Worm (Caenorhabditis elegans) whole organism, late embryonic: Measurements from ENCODE around the gene shw-3.

Experiments
- C08G9.2 ChIP-seq: sonication (generic microtip); optimal IDR thresholded peaks from 2 replicates; lab custom pipeline; 2016; ENCODE audit warnings: mild to moderate bottlenecking, missing genetic modification characterization, moderate library complexity, missing compliant biosample characterization
- F13H6.1 ChIP-seq: sonication (generic microtip); optimal IDR thresholded peaks from 2 replicates; lab custom pipeline; 2016; ENCODE audit warnings: missing genetic modification characterization, missing compliant biosample characterization
- K02D7.2 ChIP-seq: sonication (generic microtip); optimal IDR thresholded peaks from 2 replicates; lab custom pipeline; 2017; ENCODE audit warnings: mild to moderate bottlenecking, missing genetic modification characterization, missing compliant biosample characterization
- T23F11.4 ChIP-seq: fragments of 200-800 bp; sonication (Bioruptor generic); optimal IDR thresholded peaks from 2 replicates; lab custom pipeline; 2018; ENCODE audit warnings: mild to moderate bottlenecking, missing genetic modification characterization, missing compliant biosample characterization
- ahr-1 ChIP-seq: sonication (generic microtip); optimal IDR thresholded peaks from 2 replicates; lab custom pipeline; 2016; ENCODE audit warnings: missing genetic modification characterization, missing compliant biosample characterization
- ama-1 ChIP-seq: fragments of 150-350 bp; optimal IDR thresholded peaks from 2 replicates; lab custom pipeline; 2014
- ceh-18 ChIP-seq: sonication (generic microtip); optimal IDR thresholded peaks from 2 replicates; lab custom pipeline; 2016; ENCODE audit warnings: missing genetic modification characterization, missing compliant biosample characterization
- ceh-19 ChIP-seq: fragments of 200-800 bp; sonication (Bioruptor generic); optimal IDR thresholded peaks from 2 replicates; lab custom pipeline; 2018; ENCODE audit warnings: mild to moderate bottlenecking, missing genetic modification characterization, missing compliant biosample characterization
- ceh-22 ChIP-seq: sonication (generic microtip); optimal IDR thresholded peaks from 2 replicates; lab custom pipeline; 2017; ENCODE audit warnings: missing biosample characterization, missing genetic modification characterization
- ceh-24 ChIP-seq: sonication (generic microtip); optimal IDR thresholded peaks from 2 replicates; lab custom pipeline; 2016; ENCODE audit warnings: mild to moderate bottlenecking, missing genetic modification characterization, missing compliant biosample characterization
- ceh-30 ChIP-seq: fragments of 150-350 bp; optimal IDR thresholded peaks from 2 replicates; lab custom pipeline; 2014; ENCODE audit warnings: missing biosample characterization, missing genetic modification characterization
- ceh-31 ChIP-seq: sonication (generic microtip); optimal IDR thresholded peaks from 2 replicates; lab custom pipeline; 2016; ENCODE audit warnings: missing genetic modification characterization, missing compliant biosample characterization
- ceh-34 ChIP-seq: sonication (generic microtip); optimal IDR thresholded peaks from 2 replicates; lab custom pipeline; 2016; ENCODE audit warnings: mild to moderate bottlenecking, missing genetic modification characterization, missing compliant biosample characterization
- ceh-45 ChIP-seq: fragments of 200-800 bp; sonication (Bioruptor generic); IDR thresholded peaks from 2 replicates; pipeline ENCODE4 v1.3.6; 2022; ENCODE audit warnings: missing genetic modification reagents, missing genetic modification characterization, missing compliant biosample characterization
- ceh-48 ChIP-seq: sonication (generic microtip); optimal IDR thresholded peaks from 2 replicates; lab custom pipeline; 2016; ENCODE audit warnings: missing genetic modification characterization, inconsistent platforms, missing compliant biosample characterization
- ceh-6 ChIP-seq: fragments of 200-800 bp; sonication (Bioruptor generic); optimal IDR thresholded peaks from 2 replicates; lab custom pipeline; 2018; ENCODE audit warnings: mild to moderate bottlenecking, missing genetic modification characterization, missing compliant biosample characterization
- ceh-9 ChIP-seq: sonication (generic microtip); optimal IDR thresholded peaks from 2 replicates; lab custom pipeline; 2016; ENCODE audit warnings: mild to moderate bottlenecking, missing genetic modification characterization, inconsistent platforms, missing compliant biosample characterization
- dmd-4 ChIP-seq: sonication (generic microtip); optimal IDR thresholded peaks from 2 replicates; lab custom pipeline; 2016; ENCODE audit warnings: borderline replicate concordance, missing genetic modification characterization, missing compliant biosample characterization
- dve-1 ChIP-seq: sonication (generic microtip); optimal IDR thresholded peaks from 2 replicates; lab custom pipeline; 2017; ENCODE audit warnings: antibody characterized with exemption, mild to moderate bottlenecking, missing genetic modification characterization, missing compliant biosample characterization
- elt-4 ChIP-seq: sonication (generic microtip); optimal IDR thresholded peaks from 2 replicates; lab custom pipeline; 2016; ENCODE audit warnings: missing genetic modification characterization, missing compliant biosample characterization
- eyg-1 ChIP-seq: sonication (generic microtip); optimal IDR thresholded peaks from 2 replicates; lab custom pipeline; 2016; ENCODE audit warnings: missing genotype, missing genetic modification characterization, missing compliant biosample characterization
- fax-1 ChIP-seq: sonication (generic microtip); optimal IDR thresholded peaks from 2 replicates; lab custom pipeline; 2016; ENCODE audit warnings: missing genotype, missing genetic modification characterization, missing compliant biosample characterization
- fkh-10 ChIP-seq: fragments of 150-350 bp; optimal IDR thresholded peaks from 2 replicates; lab custom pipeline; 2014; ENCODE audit warnings: missing biosample characterization, missing genetic modification reagents, missing genetic modification characterization
- fkh-6 ChIP-seq: sonication (generic microtip); optimal IDR thresholded peaks from 2 replicates; lab custom pipeline; 2016; ENCODE audit warnings: missing genetic modification characterization, missing compliant biosample characterization
- gmeb-2 ChIP-seq: sonication (generic microtip); optimal IDR thresholded peaks from 2 replicates; lab custom pipeline; 2016; ENCODE audit warnings: missing genetic modification characterization, inconsistent platforms, missing compliant biosample characterization
- hlh-13 ChIP-seq: fragments of 200-800 bp; sonication (Bioruptor generic); optimal IDR thresholded peaks from 2 replicates; lab custom pipeline; 2018; ENCODE audit warnings: mild to moderate bottlenecking, missing genetic modification characterization, missing compliant biosample characterization
- hlh-15 ChIP-seq: sonication (generic microtip); optimal IDR thresholded peaks from 2 replicates; lab custom pipeline; 2016; ENCODE audit warnings: missing genetic modification characterization, missing compliant biosample characterization
- hlh-30 ChIP-seq: sonication (generic microtip); optimal IDR thresholded peaks from 2 replicates; lab custom pipeline; 2017; ENCODE audit warnings: antibody characterized with exemption, missing genetic modification characterization, missing compliant biosample characterization; ENCODE audit not compliant: insufficient read depth
- hlh-6 ChIP-seq: sonication (generic microtip); optimal IDR thresholded peaks from 2 replicates; lab custom pipeline; 2016; ENCODE audit warnings: missing genotype, missing genetic modification characterization, missing compliant biosample characterization
- hlh-8 ChIP-seq: sonication (generic microtip); optimal IDR thresholded peaks from 2 replicates; lab custom pipeline; 2016; ENCODE audit warnings: missing genotype, missing genetic modification characterization, missing compliant biosample characterization
- lim-6 ChIP-seq: sonication (generic microtip); optimal IDR thresholded peaks from 2 replicates; lab custom pipeline; 2016; ENCODE audit warnings: missing genetic modification characterization, missing compliant biosample characterization
- lin-11 ChIP-seq: fragments of 200-800 bp; sonication (Bioruptor generic); optimal IDR thresholded peaks from 2 replicates; lab custom pipeline; 2018; ENCODE audit warnings: mild to moderate bottlenecking, missing genetic modification characterization, missing compliant biosample characterization
- nhr-11 ChIP-seq: fragments of 150-350 bp; optimal IDR thresholded peaks from 2 replicates; lab custom pipeline; 2014; ENCODE audit warnings: missing biosample characterization, missing genetic modification characterization
- nhr-232 ChIP-seq: sonication (generic microtip); optimal IDR thresholded peaks from 2 replicates; lab custom pipeline; 2016; ENCODE audit warnings: missing genetic modification characterization, missing compliant biosample characterization
- npax-4 ChIP-seq: sonication (generic microtip); optimal IDR thresholded peaks from 2 replicates; lab custom pipeline; 2016; ENCODE audit warnings: missing genetic modification characterization, missing compliant biosample characterization
- pat-9 ChIP-seq: fragments of 200-800 bp; sonication (Bioruptor generic); optimal IDR thresholded peaks from 2 replicates; lab custom pipeline; 2018; ENCODE audit warnings: mild to moderate bottlenecking, missing genetic modification characterization, moderate library complexity, missing compliant biosample characterization
- pha-2 ChIP-seq: sonication (generic microtip); optimal IDR thresholded peaks from 2 replicates; lab custom pipeline; 2017; ENCODE audit warnings: mild to moderate bottlenecking, missing genetic modification characterization, missing compliant biosample characterization
- pha-4 ChIP-seq: fragments of 150-350 bp; optimal IDR thresholded peaks from 2 replicates; lab custom pipeline; 2018; ENCODE audit warnings: missing biosample characterization, missing genetic modification reagents, missing genetic modification characterization
- pqm-1 ChIP-seq: sonication (generic microtip); optimal IDR thresholded peaks from 2 replicates; lab custom pipeline; 2016; ENCODE audit warnings: missing genetic modification characterization, missing compliant biosample characterization
- pros-1 ChIP-seq: fragments of 150-350 bp; optimal IDR thresholded peaks from 2 replicates; lab custom pipeline; 2014; ENCODE audit warnings: missing biosample characterization, missing genetic modification reagents, missing genetic modification characterization
- sdc-2 ChIP-seq: sonication (generic microtip); optimal IDR thresholded peaks from 2 replicates; lab custom pipeline; 2016; ENCODE audit warnings: missing genotype, missing genetic modification characterization, missing compliant biosample characterization
- sox-2 ChIP-seq: fragments of 200-800 bp; sonication (Bioruptor generic); IDR thresholded peaks from 2 replicates; pipeline ENCODE4 v1.3.6; 2022; ENCODE audit warnings: missing genetic modification reagents, missing genetic modification characterization, missing compliant biosample characterization
- sox-4 ChIP-seq: sonication (generic microtip); optimal IDR thresholded peaks from 2 replicates; lab custom pipeline; 2017; ENCODE audit warnings: mild to moderate bottlenecking, missing genetic modification characterization, inconsistent platforms, missing compliant biosample characterization
- syd-9 ChIP-seq: sonication (generic microtip); optimal IDR thresholded peaks from 2 replicates; lab custom pipeline; 2016; ENCODE audit warnings: mild to moderate bottlenecking, missing genetic modification characterization, moderate library complexity, missing compliant biosample characterization
- tbx-2 ChIP-seq: sonication (generic microtip); optimal IDR thresholded peaks from 2 replicates; lab custom pipeline; 2016; ENCODE audit warnings: missing genetic modification characterization, missing compliant biosample characterization
- tbx-7 ChIP-seq: sonication (generic microtip); optimal IDR thresholded peaks from 2 replicates; lab custom pipeline; 2016; ENCODE audit warnings: missing genotype, missing genetic modification characterization, missing compliant biosample characterization
- unc-55 ChIP-seq: sonication (generic microtip); optimal IDR thresholded peaks from 2 replicates; lab custom pipeline; 2017; ENCODE audit warnings: missing biosample characterization, missing genetic modification reagents, missing genetic modification characterization
- unc-86 ChIP-seq: sonication (generic microtip); optimal IDR thresholded peaks from 2 replicates; lab custom pipeline; 2016; ENCODE audit warnings: missing genetic modification characterization, missing compliant biosample characterization
- ztf-16 ChIP-seq: sonication (generic microtip); optimal IDR thresholded peaks from 2 replicates; lab custom pipeline; 2017; ENCODE audit warnings: missing genetic modification characterization, missing compliant biosample characterization

The shw-3 gene

ce11 chrV:13003378-13003777, 16.4 kb upstream of the shw-3 start (continued):
- TF ChIP-seq elt-4 (tag; lab: Kevin White, UChicago): no peak
- TF ChIP-seq ceh-45 (GFP tag; lab: Robert Waterston, UW): peak; percentile 83
- peak; percentile 12 for TF ChIP-seq hlh-30
- no peak for TF ChIP-seq fkh-10 (GFP tag; lab: Kevin White, UChicago)
- TF ChIP-seq hlh-13 (GFP tag; lab: Kevin White, UChicago): peak; percentile 78
- TF ChIP-seq unc-86 (tag; lab: Kevin White, UChicago): peak; percentile 85
- peak; percentile 86 for TF ChIP-seq fax-1
- peak; percentile 1 for TF ChIP-seq tbx-7 (tag; lab: Kevin White, UChicago)
- TF ChIP-seq K02D7.2 (tag; lab: Kevin White, UChicago): peak; percentile 86
- TF ChIP-seq ceh-6 (GFP tag; lab: Kevin White, UChicago): peak; percentile 83
- TF ChIP-seq ceh-48 (tag; lab: Kevin White, UChicago): peak; percentile 71
- TF ChIP-seq unc-55: no peak
- TF ChIP-seq gmeb-2 (tag; lab: Kevin White, UChicago): peak; percentile 80
- peak; percentile 83 for TF ChIP-seq tbx-2 (tag; lab: Kevin White, UChicago)
- TF ChIP-seq T23F11.4 (GFP tag; lab: Kevin White, UChicago): peak; percentile 84
- peak; percentile 82 for TF ChIP-seq ceh-18 (tag; lab: Kevin White, UChicago)
- TF ChIP-seq pqm-1 (tag; lab: Kevin White, UChicago): peak; percentile 62
- no peak for TF ChIP-seq ceh-22
- peak; percentile 86 for TF ChIP-seq ceh-34 (tag; lab: Kevin White, UChicago)
- TF ChIP-seq sox-4: peak; percentile 89
- TF ChIP-seq nhr-11 (tag; lab: Kevin White, UChicago): no peak
- TF ChIP-seq sox-2 (GFP tag; lab: Robert Waterston, UW): peak; percentile 71
- peak; percentile 84 for TF ChIP-seq nhr-232 (tag; lab: Kevin White, UChicago)
- peak; percentile 83 for TF ChIP-seq F13H6.1 (tag; lab: Kevin White, UChicago)
- TF ChIP-seq ztf-16 (tag; lab: Kevin White, UChicago): peak; percentile 90
- TF ChIP-seq hlh-15 (tag; lab: Kevin White, UChicago): peak; percentile 27
- TF ChIP-seq ahr-1 (tag; lab: Kevin White, UChicago): peak; percentile 55
- peak; percentile 87 for TF ChIP-seq fkh-6
- TF ChIP-seq syd-9 (tag; lab: Kevin White, UChicago): peak; percentile 86
- TF ChIP-seq ceh-30 (tag; lab: Kevin White, UChicago): no peak
- TF ChIP-seq sdc-2 (tag; lab: Kevin White, UChicago): peak; percentile 76
- peak; percentile 83 for TF ChIP-seq ceh-19 (GFP tag; lab: Kevin White, UChicago)
- TF ChIP-seq ceh-9: peak; percentile 78
- peak; percentile 89 for TF ChIP-seq pat-9 (tag; lab: Kevin White, UChicago)
- TF ChIP-seq dmd-4 (tag; lab: Kevin White, UChicago): peak; percentile 82
- peak; percentile 59 for TF ChIP-seq npax-4 (tag; lab: Kevin White, UChicago)
- TF ChIP-seq lim-6 (tag; lab: Kevin White, UChicago): peak; percentile 49
- TF ChIP-seq hlh-8 (tag; lab: Kevin White, UChicago): peak; percentile 75
- TF ChIP-seq pros-1 (tag; lab: Kevin White, UChicago): peak; percentile 52
- TF ChIP-seq C08G9.2 (tag; lab: Kevin White, UChicago): peak; percentile 83
- TF ChIP-seq hlh-6 (tag; lab: Kevin White, UChicago): peak; percentile 82
- peak; percentile 65 for TF ChIP-seq eyg-1 (tag; lab: Kevin White, UChicago)
- TF ChIP-seq pha-2 (tag; lab: Kevin White, UChicago): peak; percentile 67
- TF ChIP-seq pha-4: no peak
- TF ChIP-seq ceh-31 (tag; lab: Kevin White, UChicago): peak; percentile 67
- no peak for TF ChIP-seq ama-1
- TF ChIP-seq ceh-24 (tag; lab: Kevin White, UChicago): peak; percentile 55
- peak; percentile 76 for TF ChIP-seq dve-1 (tag; lab: Kevin White, UChicago)
- TF ChIP-seq lin-11 (tag; lab: Kevin White, UChicago): peak; percentile 74
